Fruit fly (Drosophila melanogaster): ENCODE measurements around the gene CG6310.
A peak's percentile ranks its signal among the peaks of the same experiment; 100 is the strongest.

CG6310 gene

DNA sequence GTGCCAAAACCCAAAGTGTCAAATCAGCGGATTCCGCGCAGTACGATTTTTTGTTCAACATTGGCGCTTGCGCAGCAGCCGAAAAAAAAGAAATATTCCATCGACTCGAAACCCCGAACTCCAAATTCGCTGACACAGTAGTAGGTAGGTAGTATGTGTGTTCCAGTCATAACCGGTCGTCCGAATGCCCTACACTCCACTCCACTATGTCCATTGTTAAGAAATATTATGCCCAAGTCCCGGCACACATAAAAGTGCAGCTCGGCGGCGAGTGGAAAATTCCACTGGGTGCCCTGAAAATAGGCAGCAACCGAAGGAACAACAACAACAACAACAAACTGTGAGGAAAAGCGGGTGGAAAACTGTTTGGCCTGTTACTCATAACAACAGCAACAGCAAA is 24.7 kb downstream of the CG6310 start (continued):
- TF ChIP-seq schlank (tag; optimal IDR thresholded peaks at IDR 0.05) (no peak), sug (tag; optimal IDR thresholded peaks at IDR 0.05) (no peak), CG3065 (GFP tag; optimal IDR thresholded peaks at IDR 0.05) (no peak), MTF-1 (GFP tag; optimal IDR thresholded peaks at IDR 0.05; ENCODE audit: borderline replicate concordance) (no peak), row (GFP tag; IDR thresholded peaks at IDR 0.05) (no peak; the same call in 2 of the 3 replicates), Trl (optimal IDR thresholded peaks at IDR 0.05) (no peak), Trl (GFP tag; optimal IDR thresholded peaks at IDR 0.05) (no peak), CG4282 (GFP tag; optimal IDR thresholded peaks at IDR 0.05) (no peak), lmd (GFP tag; IDR thresholded peaks at IDR 0.05) (no peak), CG2199 (GFP tag; IDR thresholded peaks at IDR 0.05) (peak; percentile 93; the same call in 2 of the 3 replicates), CG7963 (GFP tag; IDR thresholded peaks at IDR 0.05; ENCODE audit: partially characterized antibody) (no peak), Antp (GFP tag; optimal IDR thresholded peaks at IDR 0.05) (no peak), Dll (GFP tag; IDR thresholded peaks at IDR 0.05; ENCODE audit: partially characterized antibody) (no peak), CG7786 (GFP tag; optimal IDR thresholded peaks at IDR 0.05) (no peak), CG4854 (GFP tag; optimal IDR thresholded peaks at IDR 0.05) (no peak), knrl (GFP tag; IDR thresholded peaks at IDR 0.05; ENCODE audit: partially characterized antibody) (no peak), hkb (optimal IDR thresholded peaks at IDR 0.05) (no peak), hkb (GFP tag; IDR thresholded peaks at IDR 0.05) (no peak), CG31365 (tag; optimal IDR thresholded peaks at IDR 0.05) (no peak), Taf1 (GFP tag; IDR thresholded peaks at IDR 0.05) (no peak), CG5180 (GFP tag; optimal IDR thresholded peaks at IDR 0.05) (no peak), kni (GFP tag; optimal IDR thresholded peaks at IDR 0.05) (peak; percentile 64), otp (GFP tag; IDR thresholded peaks at IDR 0.05) (no peak), Stat92E (GFP tag; optimal IDR thresholded peaks at IDR 0.05) (no peak), eyg (GFP tag; optimal IDR thresholded peaks at IDR 0.05) (no peak), HLH54F (GFP tag; optimal IDR thresholded peaks at IDR 0.05) (no peak), bab2 (GFP tag; optimal IDR thresholded peaks at IDR 0.05) (no peak), tgo (GFP tag; IDR thresholded peaks at IDR 0.05) (no peak), sim (GFP tag; IDR thresholded peaks at IDR 0.05) (no peak), CG10274 (GFP tag; optimal IDR thresholded peaks at IDR 0.05) (peak; percentile 97), Hr51 (GFP tag; optimal IDR thresholded peaks at IDR 0.05) (no peak), ash1 (GFP tag; optimal IDR thresholded peaks at IDR 0.05) (no peak)

- no peak for TF ChIP-seq E2f1 (GFP tag; IDR thresholded peaks at IDR 0.05)
- no peak for TF ChIP-seq Mad (GFP tag; optimal IDR thresholded peaks at IDR 0.05)
- no peak for TF ChIP-seq pzg (GFP tag; optimal IDR thresholded peaks at IDR 0.05)
- no peak for TF ChIP-seq Atf3 (GFP tag; optimal IDR thresholded peaks at IDR 0.05)
- TF ChIP-seq Dp (GFP tag; optimal IDR thresholded peaks at IDR 0.05): no peak
- TF ChIP-seq eyg (GFP tag; optimal IDR thresholded peaks at IDR 0.05): no peak
- TF ChIP-seq CG17802 (tag; optimal IDR thresholded peaks at IDR 0.05): no peak
- TF ChIP-seq sna (GFP tag; IDR thresholded peaks at IDR 0.05; ENCODE audit: partially characterized antibody): no peak
These were observed 26.0 kb downstream of the CG6310 start for dm6 chr3L:11043650-11044049.

- no peak for TF ChIP-seq CG17829 (tag; optimal IDR thresholded peaks at IDR 0.05)
- no peak for TF ChIP-seq Drgx (GFP tag; IDR thresholded peaks at IDR 0.05)
- no peak for TF ChIP-seq D19B (GFP tag; optimal IDR thresholded peaks at IDR 0.05)
- no peak for TF ChIP-seq Eip74EF (GFP tag; optimal IDR thresholded peaks at IDR 0.05)
- TF ChIP-seq Scr (GFP tag; IDR thresholded peaks at IDR 0.05; ENCODE audit: partially characterized antibody): 0 out of 2 replicates have a peak, but pooled peaks have one; percentile 7
- no peak for TF ChIP-seq Lim3 (GFP tag; IDR thresholded peaks at IDR 0.05)
- TF ChIP-seq CG18599 (GFP tag; optimal IDR thresholded peaks at IDR 0.05): no peak
- TF ChIP-seq CG12071 (GFP tag; optimal IDR thresholded peaks at IDR 0.05): no peak
- no peak for TF ChIP-seq dmrt99B (tag; optimal IDR thresholded peaks at IDR 0.05)
- TF ChIP-seq CG7786 (GFP tag; optimal IDR thresholded peaks at IDR 0.05): no peak
- no peak for TF ChIP-seq CG2712 (tag; optimal IDR thresholded peaks at IDR 0.05)
- no peak for TF ChIP-seq CG33557 (GFP tag; optimal IDR thresholded peaks at IDR 0.05)
- no peak for TF ChIP-seq CG8290 (GFP tag; optimal IDR thresholded peaks at IDR 0.05)
- no peak for TF ChIP-seq CG8290 (tag; optimal IDR thresholded peaks at IDR 0.05)
These were observed 28.5 kb downstream of the CG6310 start for dm6 chr3L:11041193-11041592.
